Worm (Caenorhabditis elegans): ENCODE data around the gene F13A2.1.
"Not testable (repeated sequence)": the region's sequence is repeated elsewhere in the genome, so short reads cannot be mapped to it uniquely, and the experiment has no call there.

ce11 chrV:4333518-4333917 is 48.7 kb downstream of the F13A2.1 start:
- TF ChIP-seq ztf-23, tab-1, ztf-29 (GFP tag; IDR thresholded peaks at IDR 0.05): not testable (repeated sequence)

Data from whole organism, midembryonic.